Worm (Caenorhabditis elegans) whole organism, L3 larva: Measurements from ENCODE around the gene F36H9.1.

Experiments used
- aly-2 ChIP-seq: fragments of 150-350 bp; optimal IDR thresholded peaks from 2 replicates; lab custom pipeline; 2014; ENCODE audit warnings: missing biosample characterization, missing genetic modification characterization
- ama-1 ChIP-seq: fragments of 150-350 bp; optimal IDR thresholded peaks from 2 replicates; lab custom pipeline; 2018
- ceh-16 ChIP-seq: sonication (generic microtip); optimal IDR thresholded peaks from 2 replicates; lab custom pipeline; 2017; ENCODE audit warnings: missing biosample characterization, missing genetic modification characterization
- ceh-28 ChIP-seq: fragments of 150-350 bp; optimal IDR thresholded peaks from 2 replicates; lab custom pipeline; 2014; ENCODE audit warnings: missing biosample characterization, missing genetic modification reagents, missing genetic modification characterization
- ceh-82 ChIP-seq: fragments of 150-350 bp; optimal IDR thresholded peaks from 2 replicates; lab custom pipeline; 2014; ENCODE audit warnings: missing biosample characterization, missing genetic modification characterization
- ceh-9 ChIP-seq: sonication (generic microtip); optimal IDR thresholded peaks from 2 replicates; lab custom pipeline; 2018; ENCODE audit warnings: missing biosample characterization, missing genetic modification characterization
- daf-12 ChIP-seq: fragments of 150-350 bp; optimal IDR thresholded peaks from 2 replicates; lab custom pipeline; 2014; ENCODE audit warnings: missing biosample characterization, missing genetic modification reagents, missing genetic modification characterization
- egl-27 ChIP-seq: sonication (generic microtip); optimal IDR thresholded peaks from 4 replicates; lab custom pipeline; 2017; ENCODE audit warnings: missing biosample characterization, missing genetic modification reagents, missing genetic modification characterization
- elt-1 ChIP-seq: fragments of 150-350 bp; optimal IDR thresholded peaks from 2 replicates; lab custom pipeline; 2014; ENCODE audit warnings: missing biosample characterization, missing genetic modification characterization
- elt-2 ChIP-seq: sonication (generic microtip); optimal IDR thresholded peaks from 2 replicates; lab custom pipeline; 2016; ENCODE audit warnings: missing genetic modification reagents, mild to moderate bottlenecking, missing genetic modification characterization, missing compliant biosample characterization
- elt-3 ChIP-seq, 3 experiments: fragments of 150-350 bp in 1 of 3; sonication (generic microtip) in 2 of 3; optimal IDR thresholded peaks; 2 replicates in 2 of 3; 4 replicates in 1 of 3; lab custom pipeline; 2014 to 2017; ENCODE audit warnings: missing biosample characterization in 3 of 3, missing genetic modification characterization in 3 of 3
- eor-1 ChIP-seq, 2 experiments: fragments of 150-350 bp; optimal IDR thresholded peaks; 2 replicates each; lab custom pipeline; 2014 to 2018; ENCODE audit warnings: missing biosample characterization in 2 of 2, missing genetic modification characterization in 2 of 2
- fkh-10 ChIP-seq: sonication (generic microtip); optimal IDR thresholded peaks from 2 replicates; lab custom pipeline; 2017; ENCODE audit warnings: missing biosample characterization, missing genetic modification reagents, missing genetic modification characterization
- fkh-2 ChIP-seq: fragments of 150-350 bp; optimal IDR thresholded peaks from 2 replicates; lab custom pipeline; 2014; ENCODE audit warnings: missing biosample characterization, missing genetic modification reagents, missing genetic modification characterization
- fos-1 ChIP-seq: fragments of 150-350 bp; optimal IDR thresholded peaks from 2 replicates; lab custom pipeline; 2014; ENCODE audit warnings: missing biosample characterization, missing genetic modification characterization
- hmg-11 ChIP-seq: sonication (generic microtip); optimal IDR thresholded peaks from 2 replicates; lab custom pipeline; 2016; ENCODE audit warnings: missing genetic modification characterization, missing compliant biosample characterization
- lin-39 ChIP-seq: fragments of 150-350 bp; optimal IDR thresholded peaks from 2 replicates; lab custom pipeline; 2018; ENCODE audit warnings: missing biosample characterization, missing genetic modification reagents, missing genetic modification characterization
- lsy-12 ChIP-seq: sonication (generic microtip); optimal IDR thresholded peaks from 2 replicates; lab custom pipeline; 2016; ENCODE audit warnings: mild to moderate bottlenecking, missing genetic modification characterization, missing compliant biosample characterization
- mdl-1 ChIP-seq: fragments of 150-350 bp; optimal IDR thresholded peaks from 2 replicates; lab custom pipeline; 2014; ENCODE audit warnings: missing biosample characterization, missing genetic modification characterization
- mml-1 ChIP-seq: fragments of 150-350 bp; sonication (generic microtip); optimal IDR thresholded peaks from 3 replicates; lab custom pipeline; 2014; ENCODE audit warnings: missing biosample characterization, missing genetic modification characterization
- nfya-1 ChIP-seq: sonication (generic microtip); optimal IDR thresholded peaks from 2 replicates; lab custom pipeline; 2017; ENCODE audit warnings: missing genetic modification characterization, mild to moderate bottlenecking, missing compliant biosample characterization, antibody characterized with exemption, moderate library complexity; ENCODE audit not compliant: insufficient read depth
- nhr-12 ChIP-seq: fragments of 150-350 bp; optimal IDR thresholded peaks from 2 replicates; lab custom pipeline; 2014; ENCODE audit warnings: missing biosample characterization, missing genetic modification characterization
- nhr-23 ChIP-seq: fragments of 150-350 bp; optimal IDR thresholded peaks from 2 replicates; lab custom pipeline; 2014; ENCODE audit warnings: missing biosample characterization, missing genetic modification reagents, missing genetic modification characterization
- nhr-237 ChIP-seq: fragments of 150-350 bp; optimal IDR thresholded peaks from 2 replicates; lab custom pipeline; 2014; ENCODE audit warnings: missing biosample characterization, missing genetic modification characterization
- nhr-25 ChIP-seq: sonication (generic microtip); optimal IDR thresholded peaks from 2 replicates; lab custom pipeline; 2017; ENCODE audit warnings: missing biosample characterization, missing genetic modification characterization
- nhr-28 ChIP-seq: fragments of 150-350 bp; optimal IDR thresholded peaks from 2 replicates; lab custom pipeline; 2014; ENCODE audit warnings: missing biosample characterization, missing genetic modification characterization
- nhr-43 ChIP-seq: sonication (generic microtip); optimal IDR thresholded peaks from 2 replicates; lab custom pipeline; 2016; ENCODE audit warnings: mild to moderate bottlenecking, missing genetic modification characterization, missing compliant biosample characterization; ENCODE audit not compliant: poor library complexity, severe bottlenecking
- nhr-67 ChIP-seq: fragments of 150-350 bp; optimal IDR thresholded peaks from 2 replicates; lab custom pipeline; 2014; ENCODE audit warnings: missing biosample characterization, missing genetic modification characterization
- nhr-76 ChIP-seq: fragments of 150-350 bp; sonication (generic microtip); optimal IDR thresholded peaks from 5 replicates; lab custom pipeline; 2014; ENCODE audit warnings: missing biosample characterization, missing genetic modification characterization
- nhr-77 ChIP-seq: fragments of 150-350 bp; optimal IDR thresholded peaks from 2 replicates; lab custom pipeline; 2014; ENCODE audit warnings: missing biosample characterization, missing genetic modification characterization
- pha-4 ChIP-seq: fragments of 150-350 bp; optimal IDR thresholded peaks from 2 replicates; lab custom pipeline; 2014; ENCODE audit warnings: missing biosample characterization, missing genetic modification reagents, missing genetic modification characterization
- pqm-1 ChIP-seq: fragments of 150-350 bp; optimal IDR thresholded peaks from 2 replicates; lab custom pipeline; 2017; ENCODE audit warnings: missing biosample characterization, missing genetic modification characterization, inconsistent platforms
- sea-2 ChIP-seq: fragments of 150-350 bp; sonication (generic microtip); optimal IDR thresholded peaks from 4 replicates; lab custom pipeline; 2014; ENCODE audit warnings: missing biosample characterization, missing genetic modification reagents, missing genetic modification characterization
- skn-1 ChIP-seq: fragments of 150-350 bp; optimal IDR thresholded peaks from 2 replicates; lab custom pipeline; 2014; ENCODE audit warnings: missing biosample characterization, missing genetic modification characterization
- snpc-4 ChIP-seq: fragments of 150-350 bp; optimal IDR thresholded peaks from 2 replicates; lab custom pipeline; 2014; ENCODE audit warnings: missing biosample characterization, missing genetic modification characterization
- tbx-2 ChIP-seq: sonication (generic microtip); optimal IDR thresholded peaks from 2 replicates; lab custom pipeline; 2016; ENCODE audit warnings: mild to moderate bottlenecking, missing genetic modification characterization, missing compliant biosample characterization
- unc-39 ChIP-seq: sonication (generic microtip); optimal IDR thresholded peaks from 4 replicates; lab custom pipeline; 2017; ENCODE audit warnings: missing biosample characterization, missing genetic modification characterization
- unc-62 ChIP-seq: fragments of 150-350 bp; sonication (generic microtip); optimal IDR thresholded peaks from 4 replicates; lab custom pipeline; 2014; ENCODE audit warnings: missing biosample characterization, missing genetic modification reagents, missing genetic modification characterization
- zag-1 ChIP-seq: fragments of 150-350 bp; optimal IDR thresholded peaks from 2 replicates; lab custom pipeline; 2014; ENCODE audit warnings: missing biosample characterization, missing genetic modification characterization
- ztf-11 ChIP-seq: fragments of 150-350 bp; optimal IDR thresholded peaks from 2 replicates; lab custom pipeline; 2014; ENCODE audit warnings: missing biosample characterization, missing genetic modification characterization
- ztf-4 ChIP-seq: fragments of 150-350 bp; optimal IDR thresholded peaks from 2 replicates; lab custom pipeline; 2014; ENCODE audit warnings: missing biosample characterization, missing genetic modification characterization

F36H9.1 gene

DNA sequence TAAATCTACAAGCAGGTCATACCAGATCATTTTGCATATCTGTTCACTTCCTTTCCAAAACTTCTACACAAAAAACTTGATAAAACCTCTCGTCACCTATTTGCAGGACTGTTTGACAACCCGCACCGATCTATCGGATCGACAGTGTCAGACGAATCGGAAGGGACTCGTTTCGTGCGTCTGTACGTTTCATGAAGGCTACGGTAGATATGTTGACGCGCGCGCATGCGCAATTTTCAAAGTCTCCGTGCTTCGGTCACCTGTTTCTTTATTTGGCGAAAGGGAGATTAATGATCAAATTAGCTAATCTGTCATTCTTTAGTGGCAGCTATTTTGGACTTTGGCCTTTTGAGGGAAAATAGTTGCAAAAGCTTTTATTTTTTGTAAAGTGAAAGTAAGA lies 4.8 kb upstream of the F36H9.1 start (continued):
- no peak for TF ChIP-seq nhr-77
- TF ChIP-seq mdl-1 (tag; lab: Kevin White, UChicago) = no peak
- peak; percentile 8 for TF ChIP-seq tbx-2 (tag; lab: Kevin White, UChicago)
- no peak for TF ChIP-seq eor-1 (tag; optimal IDR thresholded peaks at IDR 0.05; lab: Kevin White, UChicago)
- TF ChIP-seq nhr-23 (tag; lab: Kevin White, UChicago) = peak; percentile 28
- TF ChIP-seq snpc-4 = no peak
- peak; percentile 92 for TF ChIP-seq nhr-43
- TF ChIP-seq mml-1 = no peak
- TF ChIP-seq aly-2 (tag; lab: Kevin White, UChicago) = no peak

DNA sequence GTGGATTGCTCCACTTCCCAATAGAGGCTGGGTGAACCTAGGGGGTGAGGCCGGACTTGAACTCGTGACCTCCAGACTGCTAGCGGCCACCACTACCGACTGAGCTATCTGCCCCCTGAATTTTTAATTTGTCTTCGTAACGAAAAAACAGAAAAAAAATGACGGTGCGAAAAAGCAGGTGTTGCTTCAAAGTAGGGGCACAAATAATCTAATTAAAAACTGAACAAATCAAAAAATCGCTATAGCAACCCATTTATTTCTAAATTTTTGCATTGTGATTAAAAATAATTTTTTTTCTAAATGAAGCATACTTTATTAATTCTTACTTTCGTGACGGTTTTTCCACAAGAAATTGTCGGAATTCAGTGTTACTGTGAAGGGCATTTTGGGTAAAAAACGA lies 3.6 kb downstream of the F36H9.1 start, which contains the start of gene F36H9.10:
Gene F36H9.10 (plus strand): TSS at position 301 of the 400 bp plus-strand sequence.
- TF ChIP-seq ceh-82 (tag; lab: Kevin White, UChicago) (no peak), elt-2 (no peak), daf-12 (tag; lab: Kevin White, UChicago) (no peak), nhr-43 (no peak), aly-2 (tag; lab: Kevin White, UChicago) (no peak), elt-3 (tag; optimal IDR thresholded peaks at IDR 0.05; lab: Kevin White, UChicago) (no peak), nhr-237 (no peak), nhr-76 (tag; lab: Kevin White, UChicago) (no peak), lsy-12 (no peak), ceh-28 (tag; lab: Kevin White, UChicago) (no peak), ztf-11 (tag; lab: Kevin White, UChicago) (no peak), nhr-23 (tag; lab: Kevin White, UChicago) (no peak)

DNA sequence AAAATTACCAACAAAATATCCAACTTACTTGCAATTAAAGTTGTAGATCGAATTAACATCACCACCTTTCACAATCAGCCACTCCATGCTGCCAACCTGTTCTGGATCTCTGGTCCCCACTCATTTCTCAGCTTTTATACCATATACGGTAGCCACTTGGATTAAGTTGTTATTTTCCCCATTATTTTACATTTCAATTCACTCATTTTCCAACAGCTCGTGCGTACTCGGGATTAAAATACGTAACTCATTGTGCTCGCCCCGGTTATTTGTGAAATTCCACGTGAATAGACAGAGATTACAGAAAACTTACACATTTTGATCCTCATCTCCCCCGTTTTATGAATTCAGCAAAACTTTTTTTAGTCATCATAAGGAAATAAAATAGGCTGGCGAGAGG lies 8.7 kb downstream of the F36H9.1 start, which contains the start of gene srt-41:
Gene srt-41 (minus strand): TSS at position 101 of the 400 bp plus-strand sequence.
- TF ChIP-seq ceh-9 (tag; lab: Kevin White, UChicago) (no peak), ceh-28 (tag; lab: Kevin White, UChicago) (no peak), ceh-16 (tag; lab: Kevin White, UChicago) (no peak), egl-27 (tag; lab: Kevin White, UChicago) (no peak), ztf-11 (tag; lab: Kevin White, UChicago) (no peak), fkh-10 (GFP tag; lab: Kevin White, UChicago) (no peak), ceh-82 (tag; lab: Kevin White, UChicago) (no peak), lsy-12 (no peak)

DNA sequence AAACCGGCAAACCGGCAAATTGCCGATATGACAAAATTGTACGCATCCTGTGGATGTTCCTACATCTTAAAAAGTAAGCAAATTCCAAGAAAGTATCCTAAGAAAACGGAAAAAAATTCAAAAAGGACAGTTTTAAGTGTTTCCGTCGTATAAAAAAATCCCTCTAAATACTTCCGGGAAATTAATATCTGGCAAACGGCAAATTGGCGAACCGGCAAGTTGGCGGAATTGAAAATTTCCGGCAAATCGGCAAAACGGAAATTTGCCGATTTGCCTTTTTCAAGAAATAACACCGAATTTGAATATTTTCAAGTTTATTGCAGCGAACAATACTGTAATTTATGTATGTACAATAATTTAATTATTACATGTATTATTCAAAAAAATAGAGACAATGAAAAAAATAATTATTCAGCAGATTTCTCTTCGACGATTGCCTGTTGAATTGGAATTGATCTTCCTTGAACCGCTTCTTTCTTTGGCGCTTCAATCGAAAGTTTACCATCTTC lies 9.8 kb downstream of the F36H9.1 start:
- TF ChIP-seq ceh-16 (tag; lab: Kevin White, UChicago) (no peak), pha-4 (tag; lab: Kevin White, UChicago) (peak; percentile 37), eor-1 (tag; optimal IDR thresholded peaks at IDR 0.05; lab: Kevin White, UChicago) (no peak), egl-27 (tag; lab: Kevin White, UChicago) (no peak), nfya-1 (peak; percentile 12), unc-39 (no peak), unc-62 (no peak), ztf-4 (no peak), ama-1 (peak; percentile 92), nhr-28 (no peak)

DNA sequence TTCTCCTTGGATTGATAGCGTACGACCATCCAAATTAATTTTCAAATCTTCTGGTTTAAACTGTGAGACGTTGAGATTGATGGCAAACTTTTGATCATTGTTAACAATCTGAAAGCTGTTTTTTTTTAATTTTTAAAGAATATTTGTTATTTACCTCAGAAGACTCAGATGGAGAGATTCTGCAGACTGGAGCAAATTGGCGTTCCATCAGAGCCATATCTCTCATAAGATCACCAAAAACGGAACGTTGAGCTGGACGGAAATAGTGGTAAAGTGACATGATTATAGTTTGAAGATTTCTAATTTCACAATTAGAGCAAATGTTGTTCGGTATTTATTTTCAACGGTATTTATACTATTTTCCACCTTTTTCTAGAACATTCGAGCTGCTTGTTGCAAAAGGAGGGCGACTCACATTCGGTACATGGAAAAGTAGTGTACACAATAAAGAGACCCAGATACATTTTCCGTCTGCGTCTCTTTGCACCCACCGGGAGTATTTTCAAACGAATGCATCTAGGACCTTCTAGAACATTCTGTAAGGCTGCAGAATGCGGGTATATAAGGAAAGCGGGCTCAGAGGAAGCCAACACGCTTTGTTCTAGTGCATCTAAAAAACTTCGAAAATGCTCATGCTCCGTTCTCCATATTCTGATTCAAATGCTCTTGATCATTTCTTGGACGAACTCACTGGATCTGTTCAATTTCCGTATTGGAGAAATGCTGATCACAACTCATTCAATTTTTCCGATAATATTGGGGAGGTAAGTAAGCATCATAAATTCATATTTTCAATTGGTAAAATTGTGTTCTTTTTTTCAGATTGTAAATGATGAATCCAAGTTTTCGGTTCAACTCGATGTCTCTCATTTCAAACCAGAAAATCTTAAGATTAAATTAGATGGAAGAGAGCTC lies 10.6 kb downstream of the F36H9.1 start, which contains the start of the genes hsp-16.2 and hsp-16.41:
Gene hsp-16.2 (minus strand): TSS at position 313 of the 915 bp plus-strand sequence.
Gene hsp-16.41 (plus strand): TSS at position 534 of the 915 bp plus-strand sequence.
- TF ChIP-seq skn-1 (tag; lab: Kevin White, UChicago) = peak; percentile 40
- TF ChIP-seq pha-4 (tag; lab: Kevin White, UChicago) = peak; percentile 62
- TF ChIP-seq fkh-2 (tag; lab: Kevin White, UChicago) = no peak
- TF ChIP-seq ceh-82 (tag; lab: Kevin White, UChicago) = no peak
- no peak for TF ChIP-seq unc-62
- TF ChIP-seq nhr-25 (tag; lab: Kevin White, UChicago) = peak; percentile 6
- peak; percentile 46 for TF ChIP-seq lsy-12
- TF ChIP-seq tbx-2 (tag; lab: Kevin White, UChicago) = no peak
- TF ChIP-seq zag-1 (tag; lab: Kevin White, UChicago) = no peak
- no peak for TF ChIP-seq nhr-67 (tag; lab: Kevin White, UChicago)
- TF ChIP-seq ztf-4 = no peak
- TF ChIP-seq elt-1 = no peak
- TF ChIP-seq nfya-1 = peak; percentile 81
- no peak for TF ChIP-seq ceh-16 (tag; lab: Kevin White, UChicago)
- TF ChIP-seq nhr-12 (tag; lab: Kevin White, UChicago) = no peak
- TF ChIP-seq hmg-11 (tag; lab: Kevin White, UChicago) = peak; percentile 29
- no peak for TF ChIP-seq nhr-43
- no peak for TF ChIP-seq ztf-11 (tag; lab: Kevin White, UChicago)
- TF ChIP-seq elt-2 = peak; percentile 28
- TF ChIP-seq sea-2 (GFP tag; lab: Kevin White, UChicago) = peak; percentile 65
- no peak for TF ChIP-seq fkh-10 (GFP tag; lab: Kevin White, UChicago)
- TF ChIP-seq lin-39 (tag; lab: Kevin White, UChicago) = peak; percentile 49
- no peak for TF ChIP-seq mdl-1 (tag; lab: Kevin White, UChicago)
- no peak for TF ChIP-seq fos-1 (tag; lab: Kevin White, UChicago)
- TF ChIP-seq mml-1 = no peak
- TF ChIP-seq pqm-1 (tag; lab: Kevin White, UChicago) = no peak
- TF ChIP-seq eor-1 (tag; optimal IDR thresholded peaks at IDR 0.05; lab: Kevin White, UChicago) = peak in 1 of 2 experiments; percentile 69
- TF ChIP-seq ceh-28 (tag; lab: Kevin White, UChicago) = no peak
